Fruit fly (Drosophila melanogaster) whole organism, adult: ENCODE data around the gene CG14071.
A peak's percentile ranks its signal among the peaks of the same experiment; 100 is the strongest.

ENCODE experiments used
- CG11617 ChIP-seq: fragments of 200-800 bp; sonication (Bioruptor generic); optimal IDR thresholded peaks from 2 replicates; lab custom pipeline; 2017; ENCODE audit warnings: mild to moderate bottlenecking, missing biosample characterization, missing genetic modification reagents, missing genetic modification characterization
- CG12768 ChIP-seq: fragments of 200-800 bp; sonication (Bioruptor generic); optimal IDR thresholded peaks from 2 replicates; lab custom pipeline; 2017; ENCODE audit warnings: missing biosample characterization, missing genetic modification characterization, mild to moderate bottlenecking, moderate library complexity, missing genetic modification reagents
- CG14711 ChIP-seq: fragments of 200-800 bp; sonication (Bioruptor generic); optimal IDR thresholded peaks from 2 replicates; lab custom pipeline; 2018; ENCODE audit warnings: missing biosample characterization, mild to moderate bottlenecking, missing genetic modification characterization, moderate library complexity
- CG1620 ChIP-seq: fragments of 200-800 bp; sonication (Bioruptor generic); optimal IDR thresholded peaks from 2 replicates; lab custom pipeline; 2016; ENCODE audit warnings: missing biosample characterization, missing genetic modification characterization
- CG33017 ChIP-seq: fragments of 200-800 bp; sonication (Bioruptor generic); optimal IDR thresholded peaks from 2 replicates; lab custom pipeline; 2018; ENCODE audit warnings: missing biosample characterization, mild to moderate bottlenecking, missing genetic modification characterization, moderate library complexity
- CG5204 ChIP-seq: fragments of 200-800 bp; sonication (Bioruptor generic); optimal IDR thresholded peaks from 2 replicates; lab custom pipeline; 2016; ENCODE audit warnings: missing biosample characterization, missing genetic modification characterization
- CG7045 ChIP-seq: fragments of 200-800 bp; sonication (Bioruptor generic); optimal IDR thresholded peaks from 2 replicates; lab custom pipeline; 2017; ENCODE audit warnings: missing biosample characterization, mild to moderate bottlenecking, missing genetic modification characterization
- CG7101 ChIP-seq: fragments of 200-800 bp; sonication (Bioruptor generic); optimal IDR thresholded peaks from 2 replicates; lab custom pipeline; 2018; ENCODE audit warnings: missing biosample characterization, mild to moderate bottlenecking, missing genetic modification characterization, moderate library complexity
- Clk ChIP-seq: fragments of 200-800 bp; sonication (Bioruptor generic); optimal IDR thresholded peaks from 2 replicates; lab custom pipeline; 2017; ENCODE audit warnings: missing biosample characterization, missing genetic modification characterization
- Crg-1 ChIP-seq: fragments of 200-800 bp; sonication (Bioruptor generic); optimal IDR thresholded peaks from 2 replicates; lab custom pipeline; 2016; ENCODE audit warnings: missing biosample characterization, missing genetic modification characterization
- Hr96 ChIP-seq: fragments of 200-800 bp; sonication (Bioruptor generic); optimal IDR thresholded peaks from 2 replicates; lab custom pipeline; 2016; ENCODE audit warnings: missing biosample characterization, missing genetic modification characterization
- Mnt ChIP-seq: fragments of 200-800 bp; sonication (Bioruptor generic); optimal IDR thresholded peaks from 2 replicates; lab custom pipeline; 2016; ENCODE audit warnings: missing biosample characterization, mild to moderate bottlenecking, missing genetic modification characterization
- bab1 ChIP-seq: fragments of 200-800 bp; sonication (Bioruptor generic); optimal IDR thresholded peaks from 3 replicates; lab custom pipeline; 2019; ENCODE audit warnings: missing biosample characterization, mild to moderate bottlenecking, missing genetic modification characterization, moderate library complexity
- cic ChIP-seq: fragments of 200-800 bp; sonication (Bioruptor generic); optimal IDR thresholded peaks from 2 replicates; lab custom pipeline; 2017; ENCODE audit warnings: missing biosample characterization, mild to moderate bottlenecking, missing genetic modification characterization, moderate library complexity
- cnc ChIP-seq, 2 experiments: fragments of >200 bp; optimal IDR thresholded peaks; 2 replicates each; lab custom pipeline; 2017
- kay ChIP-seq: fragments of 200-800 bp; sonication (Bioruptor generic); peaks from one replicate; lab custom pipeline; 2016; ENCODE audit warnings: missing biosample characterization, missing genetic modification characterization, borderline replicate concordance
- ovo ChIP-seq: fragments of 200-800 bp; sonication (Bioruptor generic); optimal IDR thresholded peaks from 2 replicates; lab custom pipeline; 2016; ENCODE audit warnings: missing biosample characterization, missing genetic modification characterization
- pad ChIP-seq: fragments of 200-800 bp; sonication (Bioruptor generic); optimal IDR thresholded peaks from 3 replicates; lab custom pipeline; 2017; ENCODE audit warnings: missing biosample characterization, missing genetic modification characterization, mild to moderate bottlenecking, moderate library complexity, missing genetic modification reagents
- tj ChIP-seq: fragments of 200-800 bp; sonication (Bioruptor generic); optimal IDR thresholded peaks from 3 replicates; lab custom pipeline; 2017; ENCODE audit warnings: missing biosample characterization, mild to moderate bottlenecking, missing genetic modification characterization, moderate library complexity
- toe ChIP-seq: fragments of 200-800 bp; sonication (Bioruptor generic); optimal IDR thresholded peaks from 2 replicates; lab custom pipeline; 2016; ENCODE audit warnings: missing biosample characterization, missing genetic modification characterization

CG14071 gene

DNA sequence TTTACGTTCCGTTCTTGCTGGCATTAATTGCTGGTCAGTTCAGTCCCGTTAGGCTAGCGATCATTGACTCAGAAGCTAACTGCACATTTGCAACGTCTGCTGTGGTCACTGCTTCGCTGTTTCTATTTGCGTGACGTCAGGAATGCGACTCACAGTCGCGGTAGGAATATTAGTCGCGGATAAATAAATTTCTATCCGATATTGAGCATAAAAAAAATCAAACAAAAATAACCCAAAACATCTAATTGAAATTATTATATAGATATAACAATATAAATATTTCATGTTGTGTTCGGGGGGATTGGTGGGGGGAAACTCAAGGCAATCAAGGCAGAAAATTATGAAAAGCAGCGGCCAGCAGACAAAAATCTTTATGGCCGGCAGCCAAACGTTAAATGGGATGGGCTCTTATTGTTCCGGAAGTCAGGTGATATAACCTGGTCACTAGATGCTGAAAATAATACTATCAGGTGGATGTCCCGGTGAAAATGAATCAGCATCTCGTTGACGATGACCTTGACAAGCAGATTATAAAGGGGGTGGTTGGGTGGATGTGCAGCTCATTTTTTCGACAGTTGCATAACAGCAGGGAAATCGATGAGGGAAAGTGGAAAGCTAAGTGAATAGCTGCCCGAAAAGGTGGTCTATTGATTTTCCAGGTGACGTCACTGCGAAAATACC is 39.1 kb downstream of the CG14071 start, which contains the start of gene SmydA-3:
SmydA-3 (plus strand) TSS at position 631 of the 681 bp plus-strand sequence.
- TF ChIP-seq tj (GFP tag; lab: Kevin White, UChicago), result peak; percentile 39
- peak; percentile 79 for TF ChIP-seq kay (GFP tag; lab: Kevin White, UChicago)
- TF ChIP-seq Clk (GFP tag; lab: Kevin White, UChicago), result no peak
- peak; percentile 67 for TF ChIP-seq CG7045
- peak; percentile 26 for TF ChIP-seq CG14711 (tag; lab: Kevin White, UChicago)
- peak; percentile 51 for TF ChIP-seq CG11617 (GFP tag; lab: Kevin White, UChicago)
- peak; percentile 87 for TF ChIP-seq ovo (GFP tag; lab: Kevin White, UChicago)
- no peak for TF ChIP-seq cnc (optimal IDR thresholded peaks at IDR 0.05; lab: Kevin White, UChicago)
- peak; percentile 15 for TF ChIP-seq CG12768 (GFP tag; lab: Kevin White, UChicago)
- TF ChIP-seq cic (GFP tag; lab: Kevin White, UChicago), result no peak
- TF ChIP-seq CG5204 (GFP tag; lab: Kevin White, UChicago), result no peak
- TF ChIP-seq Hr96 (GFP tag; lab: Kevin White, UChicago), result no peak
- no peak for TF ChIP-seq pad (GFP tag; lab: Kevin White, UChicago)
- no peak for TF ChIP-seq toe (GFP tag; lab: Kevin White, UChicago)
- peak; percentile 42 for TF ChIP-seq CG33017 (tag; lab: Kevin White, UChicago)
- TF ChIP-seq Mnt (GFP tag; lab: Kevin White, UChicago), result no peak
- no peak for TF ChIP-seq bab1 (GFP tag; lab: Kevin White, UChicago)
- TF ChIP-seq Crg-1 (GFP tag; lab: Kevin White, UChicago), result peak; percentile 24
- TF ChIP-seq CG7101 (tag; lab: Kevin White, UChicago), result peak; percentile 43
- TF ChIP-seq CG1620, result no peak

DNA sequence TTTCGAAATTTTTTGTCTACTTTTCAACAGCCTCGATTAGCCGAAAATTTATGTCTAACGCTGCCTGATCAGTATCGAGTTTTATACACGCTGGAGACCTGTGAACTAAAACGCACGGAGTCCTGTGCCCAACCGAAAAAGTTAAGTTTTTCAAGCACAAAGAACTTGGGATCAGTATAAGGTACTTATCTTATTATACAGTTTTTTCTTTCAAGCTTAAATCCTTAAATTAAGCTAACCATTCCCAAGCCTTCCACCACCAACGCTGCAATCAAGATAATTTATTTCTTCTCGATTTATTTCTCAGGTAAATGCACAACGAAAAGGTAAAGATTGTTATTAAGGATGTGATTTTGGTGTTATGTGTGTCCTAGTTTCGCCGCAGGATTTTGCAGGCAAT is 41.8 kb downstream of the CG14071 start, which contains the start of gene Porin2:
Porin2 (minus strand) TSS at position 101 of the 400 bp plus-strand sequence.
- TF ChIP-seq CG7045, result no peak
- no peak for TF ChIP-seq cnc (optimal IDR thresholded peaks at IDR 0.05; lab: Kevin White, UChicago)
- peak; percentile 12 for TF ChIP-seq kay (GFP tag; lab: Kevin White, UChicago)

DNA sequence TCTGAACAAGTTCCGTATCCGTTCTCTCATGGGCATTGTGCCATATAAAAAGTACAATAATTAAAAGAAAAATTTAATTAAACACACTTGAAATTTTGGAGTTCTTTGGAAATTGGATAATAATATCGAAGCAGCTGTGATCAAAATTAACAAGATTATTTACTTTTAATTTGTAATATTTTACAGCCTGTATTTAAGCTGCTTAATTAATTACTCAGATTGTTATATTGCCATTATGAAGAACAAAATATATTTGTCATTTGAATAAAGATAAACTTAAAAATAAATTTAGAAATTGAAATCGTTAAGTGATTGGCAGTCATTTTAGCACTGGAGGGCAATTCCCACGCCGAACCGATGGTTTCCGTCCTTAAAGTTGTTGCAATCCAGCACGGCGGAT is 43.2 kb downstream of the CG14071 start, which contains the start of the genes CG17139 and CG17140:
CG17139 (minus strand) TSS at position 101 of the 400 bp plus-strand sequence.
CG17140 (minus strand) TSS at position 101 of the 400 bp plus-strand sequence.
- TF ChIP-seq bab1 (GFP tag; lab: Kevin White, UChicago) (no peak), Hr96 (GFP tag; lab: Kevin White, UChicago) (no peak), cic (GFP tag; lab: Kevin White, UChicago) (no peak), ovo (GFP tag; lab: Kevin White, UChicago) (no peak), CG7045 (no peak)

DNA sequence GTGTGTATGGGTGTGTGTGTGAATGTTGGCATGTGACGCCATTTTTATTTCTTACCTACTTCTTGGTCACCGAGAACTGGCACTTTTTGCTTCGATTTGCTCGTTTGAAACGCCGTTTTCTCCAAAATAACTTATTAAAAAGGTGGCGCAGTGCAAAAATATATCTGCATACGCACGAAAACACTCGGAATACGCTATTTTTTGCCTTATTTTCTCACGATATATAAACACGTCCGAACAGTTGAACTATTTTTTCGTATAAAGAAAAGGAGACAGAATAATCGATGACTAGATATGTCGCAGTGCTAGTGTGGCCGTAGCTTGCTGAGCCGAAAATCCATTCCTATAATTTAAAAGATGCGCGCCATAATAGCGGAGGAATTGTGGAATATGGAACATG is 46.4 kb downstream of the CG14071 start, which contains the start of gene CG6700:
CG6700 (minus strand) TSS at position 272 of the 400 bp plus-strand sequence.
- TF ChIP-seq cnc (optimal IDR thresholded peaks at IDR 0.05; lab: Kevin White, UChicago) (no peak), tj (GFP tag; lab: Kevin White, UChicago) (peak; percentile 31), CG14711 (tag; lab: Kevin White, UChicago) (peak; percentile 10), kay (GFP tag; lab: Kevin White, UChicago) (peak; percentile 94), CG33017 (tag; lab: Kevin White, UChicago) (no peak), bab1 (GFP tag; lab: Kevin White, UChicago) (peak; percentile 65), ovo (GFP tag; lab: Kevin White, UChicago) (no peak), CG5204 (GFP tag; lab: Kevin White, UChicago) (no peak), Mnt (GFP tag; lab: Kevin White, UChicago) (peak; percentile 82)

DNA sequence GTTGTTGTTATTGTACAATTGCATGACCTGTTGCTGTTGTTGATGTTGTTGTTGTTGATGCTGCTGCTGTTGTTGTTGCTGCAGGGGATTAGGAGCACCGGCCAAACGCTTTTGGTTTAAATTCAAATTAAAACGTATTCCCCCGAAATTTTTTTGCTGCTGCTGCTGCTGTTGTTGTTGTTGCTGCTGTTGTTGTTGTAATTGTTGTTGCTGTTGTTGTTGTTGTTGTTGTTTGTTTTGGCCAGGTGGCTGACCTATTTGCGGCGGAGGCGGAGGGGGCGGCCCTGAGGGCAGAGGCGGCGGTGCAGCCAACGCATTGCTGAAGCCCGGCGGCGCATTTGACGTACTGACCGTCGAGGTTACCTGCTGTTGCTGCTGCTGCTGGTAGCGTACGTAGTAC is 47.1 kb downstream of the CG14071 start:
- TF ChIP-seq kay (GFP tag; lab: Kevin White, UChicago) (no peak), CG1620 (no peak), bab1 (GFP tag; lab: Kevin White, UChicago) (no peak), Clk (GFP tag; lab: Kevin White, UChicago) (no peak), tj (GFP tag; lab: Kevin White, UChicago) (no peak), cnc (optimal IDR thresholded peaks at IDR 0.05; lab: Kevin White, UChicago) (no peak), toe (GFP tag; lab: Kevin White, UChicago) (no peak), pad (GFP tag; lab: Kevin White, UChicago) (no peak)
